Worm (Caenorhabditis elegans): ENCODE data around the gene grl-12.

The grl-12 gene

DNA sequence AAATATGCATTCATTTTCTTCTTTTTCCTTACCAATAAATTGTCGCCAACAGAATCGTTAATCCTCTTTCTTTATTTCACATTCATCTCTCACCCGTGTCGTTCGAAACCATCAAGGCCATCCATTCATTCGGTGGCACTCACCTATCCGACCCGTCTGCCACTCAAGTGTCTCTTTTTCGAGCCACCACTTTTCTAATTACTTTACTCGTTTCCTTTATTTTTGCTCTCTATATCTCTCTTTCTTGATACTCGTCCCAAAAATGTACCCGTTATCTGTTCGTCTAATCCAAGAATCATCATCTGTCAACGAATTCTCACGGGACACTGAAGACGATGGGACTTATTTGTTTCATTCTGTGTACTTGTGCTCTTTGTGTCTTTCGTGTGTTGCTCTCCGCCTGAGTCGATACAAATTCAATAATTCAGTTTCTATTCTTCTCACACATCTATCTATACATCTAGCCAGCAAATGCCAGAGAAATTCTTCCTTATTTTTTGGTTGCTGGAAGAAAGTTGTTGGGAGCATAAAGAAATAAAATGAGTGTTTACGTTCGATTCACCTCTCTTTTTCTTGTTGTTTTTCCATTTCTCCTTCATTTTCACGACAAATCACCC, 44.0 kb downstream of the grl-12 start:
- no peak for TF ChIP-seq aly-2 (tag; optimal IDR thresholded peaks at IDR 0.05)
- peak; percentile 57 for TF ChIP-seq fkh-10 (GFP tag; optimal IDR thresholded peaks at IDR 0.05)

DNA sequence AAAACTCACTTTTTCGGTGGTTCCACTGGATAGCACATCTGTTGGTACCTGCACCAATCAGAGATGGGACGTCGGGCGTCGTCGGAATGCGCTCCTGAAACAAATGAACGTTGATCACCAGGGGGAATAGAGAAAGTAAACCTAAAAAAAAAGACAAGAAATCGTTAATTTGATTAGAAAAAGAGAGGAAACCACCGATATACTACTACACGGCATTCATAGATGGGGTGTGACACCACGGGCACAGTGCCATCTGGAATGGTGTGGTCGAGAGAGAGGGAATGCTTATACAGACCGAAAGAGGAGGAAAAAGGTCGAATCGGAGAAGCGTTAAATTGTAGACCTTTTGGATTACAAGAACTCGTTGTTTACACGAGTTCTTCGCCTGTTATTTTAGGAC, 48.7 kb downstream of the grl-12 start, which contains the start of gene C10B5.3:
TSS of gene C10B5.3 (minus strand) at position 101 of the 400 bp plus-strand sequence.
- no peak for TF ChIP-seq ztf-7 (tag; optimal IDR thresholded peaks at IDR 0.05)
- no peak for TF ChIP-seq zip-11 (GFP tag; IDR thresholded peaks at IDR 0.05)
- TF ChIP-seq sdz-12 (GFP tag; optimal IDR thresholded peaks at IDR 0.05), result no peak
- no peak for TF ChIP-seq lsy-2 (tag; optimal IDR thresholded peaks at IDR 0.05)
- TF ChIP-seq egl-43 (GFP tag; IDR thresholded peaks at IDR 0.05), result no peak
- TF ChIP-seq nhr-41 (GFP tag; IDR thresholded peaks at IDR 0.05), result no peak
- TF ChIP-seq nhr-76 (tag; optimal IDR thresholded peaks at IDR 0.05), result no peak
- TF ChIP-seq zfp-2 (tag; optimal IDR thresholded peaks at IDR 0.05), result no peak
- no peak for TF ChIP-seq ceh-44 (GFP tag; IDR thresholded peaks at IDR 0.05)
- TF ChIP-seq Y105C5A.15 (GFP tag; IDR thresholded peaks at IDR 0.05), result 0 out of 2 replicates have a peak, but pooled peaks have one; percentile 32
- TF ChIP-seq nhr-10 (tag; optimal IDR thresholded peaks at IDR 0.05), result no peak
- TF ChIP-seq spr-3 (GFP tag; optimal IDR thresholded peaks at IDR 0.05), result no peak
- peak in 1 of 2 experiments; percentile 72 for TF ChIP-seq unc-62 (GFP tag; optimal IDR thresholded peaks at IDR 0.05 in 1 of 2)
- no peak for TF ChIP-seq unc-62 (tag; optimal IDR thresholded peaks at IDR 0.05)
- no peak for TF ChIP-seq pqm-1 (tag; optimal IDR thresholded peaks at IDR 0.05)
- TF ChIP-seq ceh-20 (GFP tag; IDR thresholded peaks at IDR 0.05), result no peak
- no peak for TF ChIP-seq F10B5.3 (tag; optimal IDR thresholded peaks at IDR 0.05)
- TF ChIP-seq dmd-6 (GFP tag; IDR thresholded peaks at IDR 0.05), result no peak

DNA sequence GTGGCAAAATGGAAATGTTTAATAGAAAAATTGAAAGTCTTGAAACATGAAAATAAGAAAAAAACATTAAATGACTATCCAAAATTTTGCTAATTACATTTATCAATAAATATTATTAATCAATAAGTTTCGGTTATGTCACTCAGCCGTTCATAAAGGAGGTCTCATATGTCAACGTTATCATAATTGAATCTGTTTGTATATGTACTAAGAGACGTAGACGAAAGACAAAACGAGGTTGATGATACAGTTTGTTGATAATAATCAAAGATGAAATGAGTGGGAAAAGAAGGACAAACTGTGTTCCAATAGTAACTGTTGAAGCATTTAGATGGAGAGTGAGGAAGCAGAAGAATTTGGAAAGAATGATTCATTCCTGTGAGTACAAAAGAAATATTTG, 49.9 kb downstream of the grl-12 start:
- TF ChIP-seq nhr-237 (tag; optimal IDR thresholded peaks at IDR 0.05) (no peak), nhr-48 (tag; optimal IDR thresholded peaks at IDR 0.05) (peak; percentile 36), dmd-6 (GFP tag; IDR thresholded peaks at IDR 0.05) (peak; percentile 58), ceh-44 (GFP tag; IDR thresholded peaks at IDR 0.05) (no peak), mdl-1 (tag; optimal IDR thresholded peaks at IDR 0.05) (no peak), dmd-8 (GFP tag; IDR thresholded peaks at IDR 0.05) (no peak), nhr-28 (tag; optimal IDR thresholded peaks at IDR 0.05) (peak; percentile 46), dve-1 (tag; optimal IDR thresholded peaks at IDR 0.05; ENCODE audit: insufficient read depth) (peak; percentile 71), egl-43 (GFP tag; IDR thresholded peaks at IDR 0.05) (no peak), pqm-1 (tag; optimal IDR thresholded peaks at IDR 0.05) (peak; percentile 26), set-16 (GFP tag; IDR thresholded peaks at IDR 0.05) (no peak), T20F7.1 (GFP tag; optimal IDR thresholded peaks at IDR 0.05) (peak; percentile 24), daf-16 (GFP tag; optimal IDR thresholded peaks at IDR 0.05) (no peak), daf-16 (tag; optimal IDR thresholded peaks at IDR 0.05) (peak; percentile 90), spr-3 (GFP tag; optimal IDR thresholded peaks at IDR 0.05) (no peak), aly-2 (tag; optimal IDR thresholded peaks at IDR 0.05) (no peak), saeg-2 (GFP tag; IDR thresholded peaks at IDR 0.05) (no peak), nhr-77 (tag; optimal IDR thresholded peaks at IDR 0.05) (no peak), lin-39 (tag; optimal IDR thresholded peaks at IDR 0.05) (no peak), pha-4 (GFP tag; IDR thresholded peaks at IDR 0.05) (no peak), pha-4 (tag; optimal IDR thresholded peaks at IDR 0.05) (no peak), ces-1 (GFP tag; optimal IDR thresholded peaks at IDR 0.05) (no peak), zip-11 (GFP tag; IDR thresholded peaks at IDR 0.05) (no peak)

DNA sequence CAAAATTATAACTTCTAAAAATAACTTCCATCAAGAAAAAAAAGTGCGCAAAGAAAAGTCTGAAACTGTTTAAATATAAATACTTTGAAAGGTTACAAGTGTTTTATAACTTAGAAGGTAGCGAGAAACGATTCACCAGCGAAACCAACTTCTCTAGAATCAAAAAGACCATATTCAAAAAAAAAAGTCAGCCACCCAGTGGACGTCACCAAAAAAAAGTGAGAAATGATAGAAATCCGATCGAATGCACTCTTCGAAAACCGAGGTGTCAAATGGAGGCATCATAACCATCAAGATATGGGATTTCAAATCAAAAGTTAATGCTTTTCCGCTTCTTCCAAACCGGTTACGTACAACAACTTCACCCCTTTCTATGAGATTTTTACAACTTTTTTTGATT, 50.3 kb downstream of the grl-12 start:
- TF ChIP-seq unc-39 (tag; optimal IDR thresholded peaks at IDR 0.05), result no peak
- TF ChIP-seq egl-27 (tag; optimal IDR thresholded peaks at IDR 0.05), result no peak
- TF ChIP-seq rbr-2 (tag; optimal IDR thresholded peaks at IDR 0.05), result no peak
- TF ChIP-seq ceh-28 (tag; optimal IDR thresholded peaks at IDR 0.05), result no peak
- no peak for TF ChIP-seq madf-9 (GFP tag; conservative IDR thresholded peaks at IDR 0.05)
- no peak for TF ChIP-seq nhr-42 (GFP tag; IDR thresholded peaks at IDR 0.05)
- no peak for TF ChIP-seq mxl-2 (GFP tag; conservative IDR thresholded peaks at IDR 0.05)
- TF ChIP-seq mdt-29 (GFP tag; IDR thresholded peaks at IDR 0.05), result no peak
